Worm (Caenorhabditis elegans) whole organism, L4/young adult: ENCODE measurements around the gene gpa-3.

Experiments
- W03F9.2 ChIP-seq: fragments of 150-350 bp; optimal IDR thresholded peaks from 2 replicates; lab custom pipeline; 2014; ENCODE audit warnings: missing biosample characterization, missing genetic modification characterization
- dao-5 ChIP-seq: sonication (generic microtip); optimal IDR thresholded peaks from 2 replicates; lab custom pipeline; 2016; ENCODE audit warnings: missing genotype, missing genetic modification characterization, moderate library complexity, missing compliant biosample characterization
- him-1 ChIP-seq: sonication (generic microtip); optimal IDR thresholded peaks from 2 replicates; lab custom pipeline; 2016; ENCODE audit warnings: missing genotype, missing genetic modification reagents, missing genetic modification characterization, missing compliant biosample characterization

Gene gpa-3

DNA sequence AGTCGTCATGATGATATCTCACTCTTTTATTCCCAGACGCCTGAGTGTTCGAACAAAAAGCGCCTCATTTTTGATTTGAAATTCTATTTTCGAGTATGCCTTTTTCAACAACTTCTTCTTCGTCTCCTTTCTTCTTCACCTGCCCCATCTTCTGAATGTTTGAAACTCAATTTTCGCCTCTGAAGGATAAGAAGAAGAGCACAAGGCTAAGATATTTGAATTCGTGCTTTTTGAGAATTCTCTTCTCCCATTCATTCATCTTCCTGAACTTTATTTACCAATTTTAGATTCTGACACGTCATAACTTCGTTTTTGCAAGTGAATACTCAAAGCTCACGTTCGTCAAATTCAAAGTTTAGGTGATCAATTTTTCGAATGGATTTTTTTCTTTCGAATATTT lies 42.6 kb downstream of the gpa-3 start:
- TF ChIP-seq dao-5 (tag; lab: Kevin White, UChicago) (no peak), him-1 (no peak), W03F9.2 (no peak)

DNA sequence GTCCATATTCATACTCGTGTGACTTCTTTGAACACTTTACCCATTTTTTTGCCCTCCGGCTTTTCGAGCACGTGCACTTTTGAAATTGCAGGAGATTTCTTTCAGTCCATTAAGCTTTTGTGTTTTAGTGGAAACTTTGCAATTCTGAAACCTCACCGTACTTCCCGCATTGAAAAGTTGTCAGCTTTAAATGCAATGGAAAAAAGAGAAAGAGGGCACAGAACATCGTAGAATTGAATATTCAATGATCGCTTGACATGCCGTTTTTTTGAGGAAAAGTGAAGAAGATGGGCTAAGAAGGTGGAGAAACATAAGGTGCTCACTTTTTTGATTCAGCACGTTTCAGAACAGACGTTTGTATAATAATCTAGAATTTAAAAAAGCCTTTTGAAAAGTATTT lies 45.2 kb downstream of the gpa-3 start:
- no peak for TF ChIP-seq W03F9.2
- TF ChIP-seq dao-5 (tag; lab: Kevin White, UChicago) = no peak
- TF ChIP-seq him-1 = no peak

DNA sequence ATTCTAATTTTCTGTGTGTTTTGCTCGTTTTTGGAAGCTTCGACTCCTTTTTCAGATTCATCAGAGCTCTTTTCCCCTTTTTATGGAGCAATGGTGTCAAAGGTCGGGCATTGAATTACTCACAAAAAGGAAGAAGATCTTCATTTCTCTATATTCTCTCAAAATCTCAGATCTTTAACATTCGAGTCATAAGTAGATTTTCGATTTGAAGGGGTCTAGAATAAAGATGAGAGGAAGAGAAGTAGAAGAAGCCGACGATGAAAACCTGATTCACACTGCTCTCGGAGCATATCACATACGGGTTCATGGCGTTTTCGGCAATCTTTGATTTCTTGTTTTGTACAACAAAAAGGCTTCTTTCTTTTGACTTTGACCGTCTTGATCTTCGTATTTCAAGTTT lies 47.2 kb downstream of the gpa-3 start:
- TF ChIP-seq dao-5 (tag; lab: Kevin White, UChicago) (no peak), him-1 (no peak), W03F9.2 (no peak)
